Fruit fly (Drosophila melanogaster) whole organism, pupa: ENCODE results near the gene Pde6.

ENCODE experiments used
- CG34367 ChIP-seq: fragments of 200-800 bp; sonication (Bioruptor generic); optimal IDR thresholded peaks from 2 replicates; lab custom pipeline; 2018; ENCODE audit warnings: missing biosample characterization, mild to moderate bottlenecking, missing genetic modification characterization
- EcR ChIP-seq: fragments of 200-800 bp; sonication (Bioruptor generic); optimal IDR thresholded peaks from 3 replicates; lab custom pipeline; 2019; ENCODE audit warnings: missing biosample characterization, missing genetic modification characterization, mild to moderate bottlenecking, moderate library complexity, missing genetic modification reagents
- Pif1A ChIP-seq: fragments of 200-800 bp; sonication (Bioruptor generic); optimal IDR thresholded peaks from 3 replicates; lab custom pipeline; 2016; ENCODE audit warnings: missing biosample characterization, missing genetic modification characterization
- fd96Ca ChIP-seq: fragments of 200-800 bp; sonication (Bioruptor generic); IDR thresholded peaks from 3 replicates; pipeline ENCODE4 v1.3.6; 2022; ENCODE audit warnings: missing biosample characterization, missing genetic modification characterization

dm6 chr3R:14562040-14562439 lies 3.9 kb upstream of the Pde6 start, which contains the start of gene CG14851:
- no peak for TF ChIP-seq CG34367 (tag; lab: Kevin White, UChicago)
- TF ChIP-seq fd96Ca (GFP tag; lab: Robert Waterston, UW) = no peak
- TF ChIP-seq EcR (GFP tag; lab: Kevin White, UChicago) = no peak
- no peak for TF ChIP-seq Pif1A (GFP tag; lab: Kevin White, UChicago)
